Worm (Caenorhabditis elegans) whole organism, L3 larva: ENCODE measurements around the gene str-30.

Experiments
- ama-1 ChIP-seq: fragments of 150-350 bp; optimal IDR thresholded peaks from 2 replicates; lab custom pipeline; 2018
- ceh-82 ChIP-seq: fragments of 150-350 bp; optimal IDR thresholded peaks from 2 replicates; lab custom pipeline; 2014; ENCODE audit warnings: missing biosample characterization, missing genetic modification characterization
- elt-2 ChIP-seq: sonication (generic microtip); optimal IDR thresholded peaks from 2 replicates; lab custom pipeline; 2016; ENCODE audit warnings: missing genetic modification reagents, mild to moderate bottlenecking, missing genetic modification characterization, missing compliant biosample characterization
- elt-3 ChIP-seq, 3 experiments: fragments of 150-350 bp in 1 of 3; sonication (generic microtip) in 2 of 3; optimal IDR thresholded peaks; 2 replicates in 2 of 3; 4 replicates in 1 of 3; lab custom pipeline; 2014 to 2017; ENCODE audit warnings: missing biosample characterization in 3 of 3, missing genetic modification characterization in 3 of 3
- fkh-2 ChIP-seq: fragments of 150-350 bp; optimal IDR thresholded peaks from 2 replicates; lab custom pipeline; 2014; ENCODE audit warnings: missing biosample characterization, missing genetic modification reagents, missing genetic modification characterization
- fos-1 ChIP-seq: fragments of 150-350 bp; optimal IDR thresholded peaks from 2 replicates; lab custom pipeline; 2014; ENCODE audit warnings: missing biosample characterization, missing genetic modification characterization
- jun-1 ChIP-seq: fragments of 150-350 bp; optimal IDR thresholded peaks from 2 replicates; lab custom pipeline; 2014; ENCODE audit warnings: missing biosample characterization, missing genetic modification reagents, missing genetic modification characterization
- mdl-1 ChIP-seq: fragments of 150-350 bp; optimal IDR thresholded peaks from 2 replicates; lab custom pipeline; 2014; ENCODE audit warnings: missing biosample characterization, missing genetic modification characterization
- mml-1 ChIP-seq: fragments of 150-350 bp; sonication (generic microtip); optimal IDR thresholded peaks from 3 replicates; lab custom pipeline; 2014; ENCODE audit warnings: missing biosample characterization, missing genetic modification characterization
- nfya-1 ChIP-seq: sonication (generic microtip); optimal IDR thresholded peaks from 2 replicates; lab custom pipeline; 2017; ENCODE audit warnings: missing genetic modification characterization, mild to moderate bottlenecking, missing compliant biosample characterization, antibody characterized with exemption, moderate library complexity; ENCODE audit not compliant: insufficient read depth
- nhr-12 ChIP-seq: fragments of 150-350 bp; optimal IDR thresholded peaks from 2 replicates; lab custom pipeline; 2014; ENCODE audit warnings: missing biosample characterization, missing genetic modification characterization
- nhr-23 ChIP-seq: fragments of 150-350 bp; optimal IDR thresholded peaks from 2 replicates; lab custom pipeline; 2014; ENCODE audit warnings: missing biosample characterization, missing genetic modification reagents, missing genetic modification characterization
- nhr-25 ChIP-seq: sonication (generic microtip); optimal IDR thresholded peaks from 2 replicates; lab custom pipeline; 2017; ENCODE audit warnings: missing biosample characterization, missing genetic modification characterization
- nhr-43 ChIP-seq: sonication (generic microtip); optimal IDR thresholded peaks from 2 replicates; lab custom pipeline; 2016; ENCODE audit warnings: mild to moderate bottlenecking, missing genetic modification characterization, missing compliant biosample characterization; ENCODE audit not compliant: poor library complexity, severe bottlenecking
- nhr-76 ChIP-seq: fragments of 150-350 bp; sonication (generic microtip); optimal IDR thresholded peaks from 5 replicates; lab custom pipeline; 2014; ENCODE audit warnings: missing biosample characterization, missing genetic modification characterization
- pqm-1 ChIP-seq: fragments of 150-350 bp; optimal IDR thresholded peaks from 2 replicates; lab custom pipeline; 2017; ENCODE audit warnings: missing biosample characterization, missing genetic modification characterization, inconsistent platforms
- snpc-4 ChIP-seq: fragments of 150-350 bp; optimal IDR thresholded peaks from 2 replicates; lab custom pipeline; 2014; ENCODE audit warnings: missing biosample characterization, missing genetic modification characterization
- zag-1 ChIP-seq: fragments of 150-350 bp; optimal IDR thresholded peaks from 2 replicates; lab custom pipeline; 2014; ENCODE audit warnings: missing biosample characterization, missing genetic modification characterization
- ztf-11 ChIP-seq: fragments of 150-350 bp; optimal IDR thresholded peaks from 2 replicates; lab custom pipeline; 2014; ENCODE audit warnings: missing biosample characterization, missing genetic modification characterization
- ztf-4 ChIP-seq: fragments of 150-350 bp; optimal IDR thresholded peaks from 2 replicates; lab custom pipeline; 2014; ENCODE audit warnings: missing biosample characterization, missing genetic modification characterization

The str-30 gene

DNA sequence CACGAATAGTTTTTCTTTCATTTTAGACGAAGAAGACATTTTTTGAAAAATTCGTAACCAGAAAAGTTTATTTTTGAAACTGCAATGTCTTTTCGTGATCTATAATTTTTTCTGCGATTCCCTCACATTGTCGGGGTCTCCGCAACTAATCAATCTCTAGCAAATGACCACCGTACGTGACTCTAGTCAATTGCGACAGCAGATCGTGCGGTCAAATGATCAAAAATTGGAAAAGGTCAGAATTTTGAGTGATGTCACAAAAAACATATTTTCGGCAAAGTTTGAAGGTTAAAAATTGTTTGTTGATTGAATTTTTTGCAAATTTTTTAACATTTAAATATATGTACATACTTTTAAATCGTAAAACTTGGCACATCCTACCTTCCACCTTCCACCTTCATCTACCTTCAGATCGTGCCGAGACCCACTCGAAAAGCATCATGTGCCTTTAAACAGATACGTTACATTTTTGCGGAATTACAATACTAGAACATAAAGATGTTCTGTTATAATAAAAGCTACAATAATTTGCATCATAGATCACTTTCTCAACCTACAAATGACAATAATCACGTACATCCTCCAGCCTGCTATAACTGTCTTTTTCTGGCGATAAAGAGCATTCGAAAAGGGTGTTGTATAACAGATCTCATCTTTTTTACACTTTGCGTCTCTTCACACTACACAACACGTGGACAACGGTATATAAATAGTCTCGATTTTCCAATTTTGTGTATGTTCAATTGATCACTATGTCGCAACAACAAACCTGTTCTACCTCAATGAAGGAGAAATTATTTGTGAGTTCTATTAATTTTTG is 46.8 kb downstream of the str-30 start, which contains the start of the genes R08E5.1 and rips-1:
Gene R08E5.1 (minus strand): TSS at position 82 of the 820 bp plus-strand sequence.
Gene rips-1 (plus strand): TSS at position 585 of the 820 bp plus-strand sequence.
- TF ChIP-seq ceh-82 (tag; lab: Kevin White, UChicago) (no peak), nhr-43 (tag; lab: Kevin White, UChicago) (peak; percentile 42), nhr-25 (tag; lab: Kevin White, UChicago) (peak; percentile 22), nhr-23 (peak; percentile 10)

DNA sequence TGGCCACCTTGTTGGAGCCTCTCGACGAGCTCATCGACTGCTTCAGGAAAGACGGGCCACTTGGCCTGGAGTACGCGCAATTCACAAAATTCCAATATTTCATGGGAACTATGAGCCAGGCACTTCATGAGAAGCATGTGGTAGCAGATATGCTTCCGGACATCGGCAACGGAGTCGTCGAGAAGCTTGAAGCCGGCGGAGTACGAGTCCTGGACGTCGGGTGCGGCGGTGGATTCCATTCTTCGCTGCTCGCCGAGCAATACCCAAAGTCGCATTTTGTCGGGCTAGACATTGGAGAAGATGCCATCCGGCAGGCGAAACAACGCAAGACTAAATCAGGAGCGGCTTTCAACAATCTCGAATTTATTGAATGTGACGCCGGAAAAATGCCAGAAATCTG is 48.7 kb downstream of the str-30 start:
- TF ChIP-seq jun-1 (no peak), zag-1 (tag; lab: Kevin White, UChicago) (no peak), ceh-82 (tag; lab: Kevin White, UChicago) (no peak), nhr-23 (no peak), nhr-12 (tag; lab: Kevin White, UChicago) (no peak), nhr-43 (tag; lab: Kevin White, UChicago) (no peak), mdl-1 (tag; lab: Kevin White, UChicago) (no peak), nhr-25 (tag; lab: Kevin White, UChicago) (no peak), nhr-76 (tag; lab: Kevin White, UChicago) (no peak)
- TF ChIP-seq, all 47 proteins: peak for 0

- TF ChIP-seq zag-1 (tag; lab: Kevin White, UChicago) (no peak), pqm-1 (peak; percentile 14), ama-1 (lab: Kevin White, UChicago) (peak; percentile 78), elt-2 (tag; lab: Kevin White, UChicago) (peak; percentile 19), mml-1 (tag; lab: Kevin White, UChicago) (no peak), fkh-2 (tag; lab: Kevin White, UChicago) (no peak), elt-3 (tag; optimal IDR thresholded peaks at IDR 0.05; lab: Kevin White, UChicago) (no peak), ztf-4 (tag; lab: Kevin White, UChicago) (no peak), nfya-1 (tag; lab: Kevin White, UChicago) (no peak)
- TF ChIP-seq, all 47 proteins: peak for 3
Measured at ce11 chrV:3774653-3775052, 49.8 kb downstream of the str-30 start.

ce11 chrV:3776086-3776589 is 51.3 kb downstream of the str-30 start, which contains the start of gene cysl-3:
Gene cysl-3, minus strand, starts transcription at chrV:3776136.
- TF ChIP-seq ztf-11 (tag; lab: Kevin White, UChicago) (no peak), fos-1 (tag; lab: Kevin White, UChicago) (no peak), snpc-4 (tag; lab: Kevin White, UChicago) (no peak)
